Worm (Caenorhabditis elegans) whole organism, young adult: ENCODE results near the gene ida-1.

Experiments
- B0336.3 ChIP-seq: fragments of 200-800 bp; sonication (Bioruptor generic); IDR thresholded peaks from 2 replicates; pipeline ENCODE4 v1.3.6; 2022; ENCODE audit warnings: missing genetic modification characterization, missing compliant biosample characterization
- C17E4.6 ChIP-seq: fragments of 200-800 bp; sonication (Bioruptor generic); IDR thresholded peaks from 2 replicates; pipeline ENCODE4 v1.3.6; 2022; ENCODE audit warnings: missing genetic modification reagents, missing genetic modification characterization, missing compliant biosample characterization
- D2030.7 ChIP-seq: fragments of 200-800 bp; sonication (Bioruptor generic); IDR thresholded peaks from 2 replicates; pipeline ENCODE4 v1.3.6; 2022; ENCODE audit warnings: missing genetic modification reagents, missing genetic modification characterization, missing compliant biosample characterization
- F10E7.11 ChIP-seq: sonication (generic microtip); optimal IDR thresholded peaks from 2 replicates; lab custom pipeline; 2017; ENCODE audit warnings: mild to moderate bottlenecking, missing genetic modification characterization, moderate library complexity, missing compliant biosample characterization
- F33H1.4 ChIP-seq: fragments of 200-800 bp; sonication (Bioruptor generic); IDR thresholded peaks from 2 replicates; pipeline ENCODE4 v1.3.6; 2022; ENCODE audit warnings: missing genetic modification reagents, missing genetic modification characterization, missing compliant biosample characterization
- F49E8.2 ChIP-seq: sonication (generic microtip); optimal IDR thresholded peaks from 3 replicates; lab custom pipeline; 2017; ENCODE audit warnings: missing genetic modification characterization, mild to moderate bottlenecking, missing compliant biosample characterization, antibody characterized with exemption, moderate library complexity; ENCODE audit not compliant: insufficient read depth
- F55B11.4 ChIP-seq: sonication (generic microtip); optimal IDR thresholded peaks from 2 replicates; lab custom pipeline; 2016; ENCODE audit warnings: missing compliant biosample characterization, missing genetic modification characterization, borderline replicate concordance; ENCODE audit not compliant: insufficient read depth
- F57A8.1 ChIP-seq: fragments of 200-800 bp; sonication (Bioruptor generic); optimal IDR thresholded peaks from 2 replicates; lab custom pipeline; 2018; ENCODE audit warnings: mild to moderate bottlenecking, missing genetic modification characterization, moderate library complexity, missing compliant biosample characterization
- Y53F4B.3 ChIP-seq: fragments of 200-800 bp; sonication (Bioruptor generic); IDR thresholded peaks from 2 replicates; pipeline ENCODE4 v1.3.6; 2022; ENCODE audit warnings: missing genetic modification reagents, missing genetic modification characterization, missing compliant biosample characterization
- Y53G8AR.9 ChIP-seq: fragments of 200-800 bp; sonication (Bioruptor generic); conservative IDR thresholded peaks from 2 replicates; pipeline ENCODE4 v1.3.6; 2022; ENCODE audit warnings: missing genetic modification reagents, missing genetic modification characterization, missing compliant biosample characterization
- Y95B8A.8 ChIP-seq: fragments of 200-800 bp; sonication (Bioruptor generic); IDR thresholded peaks from 2 replicates; pipeline ENCODE4 v1.3.6; 2022; ENCODE audit warnings: missing genetic modification reagents, missing genetic modification characterization, missing compliant biosample characterization
- akir-1 ChIP-seq: fragments of 200-800 bp; sonication (Bioruptor generic); optimal IDR thresholded peaks from 2 replicates; lab custom pipeline; 2018; ENCODE audit warnings: mild to moderate bottlenecking, missing genetic modification characterization, moderate library complexity, missing compliant biosample characterization
- bed-1 ChIP-seq: fragments of 200-800 bp; sonication (Bioruptor generic); IDR thresholded peaks from 2 replicates; pipeline ENCODE4 v1.3.6; 2022; ENCODE audit warnings: missing genetic modification reagents, missing genetic modification characterization, missing compliant biosample characterization
- ccch-3 ChIP-seq: fragments of 200-800 bp; sonication (Bioruptor generic); optimal IDR thresholded peaks from 2 replicates; lab custom pipeline; 2018; ENCODE audit warnings: mild to moderate bottlenecking, missing genetic modification characterization, missing compliant biosample characterization
- ceh-100 ChIP-seq: fragments of 200-800 bp; sonication (Bioruptor generic); IDR thresholded peaks from 2 replicates; pipeline ENCODE4 v1.3.6; 2022; ENCODE audit warnings: missing genetic modification reagents, missing genetic modification characterization, missing compliant biosample characterization
- ceh-40 ChIP-seq: fragments of 200-800 bp; sonication (Bioruptor generic); IDR thresholded peaks from 2 replicates; pipeline ENCODE4 v1.3.6; 2022; ENCODE audit warnings: missing genetic modification characterization, missing compliant biosample characterization
- ceh-58 ChIP-seq: fragments of 200-800 bp; sonication (Bioruptor generic); IDR thresholded peaks from 2 replicates; pipeline ENCODE4 v1.3.6; 2022; ENCODE audit warnings: missing genetic modification characterization, missing compliant biosample characterization
- ceh-79 ChIP-seq: sonication (generic microtip); optimal IDR thresholded peaks from 2 replicates; lab custom pipeline; 2017; ENCODE audit warnings: mild to moderate bottlenecking, missing genetic modification characterization, missing compliant biosample characterization
- ceh-91 ChIP-seq: fragments of 200-800 bp; sonication (Bioruptor generic); IDR thresholded peaks from 2 replicates; pipeline ENCODE4 v1.3.6; 2022; ENCODE audit warnings: missing genetic modification reagents, missing genetic modification characterization, missing compliant biosample characterization
- dox-1 ChIP-seq: fragments of 200-800 bp; sonication (Bioruptor generic); IDR thresholded peaks from 2 replicates; pipeline ENCODE4 v1.3.6; 2022; ENCODE audit warnings: missing genetic modification reagents, missing genetic modification characterization, missing compliant biosample characterization
- efl-1 ChIP-seq: fragments of 150-350 bp; optimal IDR thresholded peaks from 2 replicates; lab custom pipeline; 2014; ENCODE audit warnings: missing biosample characterization, missing genetic modification reagents, missing genetic modification characterization
- ets-4 ChIP-seq: fragments of 200-800 bp; sonication (Bioruptor generic); optimal IDR thresholded peaks from 2 replicates; lab custom pipeline; 2018; ENCODE audit warnings: mild to moderate bottlenecking, missing genetic modification characterization, missing compliant biosample characterization
- gei-17 ChIP-seq: fragments of 200-800 bp; sonication (Bioruptor generic); optimal IDR thresholded peaks from 2 replicates; lab custom pipeline; 2018; ENCODE audit warnings: mild to moderate bottlenecking, missing genetic modification characterization, missing compliant biosample characterization
- him-1 ChIP-seq: sonication (generic microtip); optimal IDR thresholded peaks from 2 replicates; lab custom pipeline; 2016; ENCODE audit warnings: missing genotype, missing genetic modification reagents, missing genetic modification characterization, missing compliant biosample characterization
- hmg-20 ChIP-seq: fragments of 200-800 bp; sonication (Bioruptor generic); IDR thresholded peaks from 2 replicates; pipeline ENCODE4 v1.3.6; 2022; ENCODE audit warnings: missing genetic modification reagents, missing genetic modification characterization, missing compliant biosample characterization
- hrde-1 ChIP-seq: sonication (generic microtip); optimal IDR thresholded peaks from 2 replicates; lab custom pipeline; 2016; ENCODE audit warnings: missing genetic modification characterization, mild to moderate bottlenecking, missing compliant biosample characterization, moderate library complexity, missing genotype, missing genetic modification reagents, borderline replicate concordance
- lir-1 ChIP-seq: fragments of 200-800 bp; sonication (Bioruptor generic); conservative IDR thresholded peaks from 2 replicates; pipeline ENCODE4 v1.3.6; 2022; ENCODE audit warnings: missing genetic modification reagents, missing genetic modification characterization, missing compliant biosample characterization
- lsl-1 ChIP-seq: fragments of 200-800 bp; sonication (Bioruptor generic); optimal IDR thresholded peaks from 2 replicates; lab custom pipeline; 2018; ENCODE audit warnings: mild to moderate bottlenecking, missing genetic modification characterization, moderate library complexity, missing compliant biosample characterization
- lsy-27 ChIP-seq: sonication (generic microtip); optimal IDR thresholded peaks from 2 replicates; lab custom pipeline; 2017; ENCODE audit warnings: missing genetic modification characterization, mild to moderate bottlenecking, missing compliant biosample characterization, antibody characterized with exemption, missing genotype, borderline replicate concordance; ENCODE audit not compliant: insufficient read depth
- madf-10 ChIP-seq: sonication (generic microtip); optimal IDR thresholded peaks from 2 replicates; lab custom pipeline; 2016; ENCODE audit warnings: mild to moderate bottlenecking, missing genetic modification characterization, missing compliant biosample characterization
- mcd-1 ChIP-seq: fragments of 200-800 bp; sonication (Bioruptor generic); IDR thresholded peaks from 2 replicates; pipeline ENCODE4 v1.3.6; 2022; ENCODE audit warnings: missing genetic modification reagents, missing genetic modification characterization, missing compliant biosample characterization
- mes-4 ChIP-seq: sonication (generic microtip); optimal IDR thresholded peaks from 2 replicates; lab custom pipeline; 2016; ENCODE audit warnings: missing genotype, missing genetic modification characterization, missing compliant biosample characterization
- mxl-1 ChIP-seq: sonication (generic microtip); optimal IDR thresholded peaks from 2 replicates; lab custom pipeline; 2016; ENCODE audit warnings: missing genetic modification characterization, missing compliant biosample characterization
- nfya-2 ChIP-seq: fragments of 200-800 bp; sonication (Bioruptor generic); IDR thresholded peaks from 2 replicates; pipeline ENCODE4 v1.3.6; 2022; ENCODE audit warnings: missing genetic modification reagents, missing genetic modification characterization, missing compliant biosample characterization
- nhr-80 ChIP-seq: sonication (generic microtip); optimal IDR thresholded peaks from 2 replicates; lab custom pipeline; 2016; ENCODE audit warnings: missing genetic modification characterization, missing compliant biosample characterization
- nhr-90 ChIP-seq: sonication (generic microtip); optimal IDR thresholded peaks from 2 replicates; lab custom pipeline; 2016; ENCODE audit warnings: missing genotype, mild to moderate bottlenecking, missing genetic modification characterization, missing compliant biosample characterization
- rec-8 ChIP-seq, 2 experiments: sonication (generic microtip); optimal IDR thresholded peaks; 2 replicates each; lab custom pipeline; 2016; ENCODE audit warnings: mild to moderate bottlenecking in 2 of 2, missing genetic modification characterization in 2 of 2, missing genetic modification reagents in 2 of 2, missing genotype in 2 of 2, missing biosample characterization in 1 of 2, missing compliant biosample characterization in 1 of 2, moderate library complexity in 1 of 2
- repo-1 ChIP-seq: sonication (generic microtip); optimal IDR thresholded peaks from 2 replicates; lab custom pipeline; 2017; ENCODE audit warnings: mild to moderate bottlenecking, missing genetic modification characterization, missing compliant biosample characterization
- rpc-1 ChIP-seq, 2 experiments: fragments of 150-350 bp in 1 of 2; sonication (generic microtip) in 1 of 2; optimal IDR thresholded peaks; 2 replicates each; lab custom pipeline; 2014 to 2018; ENCODE audit warnings: missing biosample characterization in 1 of 2, missing genetic modification characterization in 1 of 2, missing genetic modification reagents in 1 of 2, missing genotype in 1 of 2
- sea-2 ChIP-seq: fragments of 200-800 bp; sonication (Bioruptor generic); IDR thresholded peaks from 2 replicates; pipeline ENCODE4 v1.3.6; 2022; ENCODE audit warnings: missing genetic modification characterization, missing compliant biosample characterization
- snpc-1.1 ChIP-seq: sonication (generic microtip); optimal IDR thresholded peaks from 2 replicates; lab custom pipeline; 2017; ENCODE audit warnings: missing genetic modification characterization, mild to moderate bottlenecking, missing compliant biosample characterization, antibody characterized with exemption, moderate library complexity, missing genotype, missing genetic modification reagents; ENCODE audit not compliant: insufficient read depth
- snpc-1.3 ChIP-seq: sonication (generic microtip); optimal IDR thresholded peaks from 2 replicates; lab custom pipeline; 2017; ENCODE audit warnings: missing genetic modification characterization, mild to moderate bottlenecking, missing compliant biosample characterization, antibody characterized with exemption, moderate library complexity, missing genotype, missing genetic modification reagents; ENCODE audit not compliant: insufficient read depth
- tbx-9 ChIP-seq: sonication (generic microtip); optimal IDR thresholded peaks from 2 replicates; lab custom pipeline; 2016; ENCODE audit warnings: borderline replicate concordance, missing genetic modification characterization, inconsistent platforms, missing compliant biosample characterization
- tlf-1 ChIP-seq: fragments of 200-800 bp; sonication (Bioruptor generic); optimal IDR thresholded peaks from 2 replicates; lab custom pipeline; 2018; ENCODE audit warnings: mild to moderate bottlenecking, missing genetic modification characterization, missing compliant biosample characterization
- unc-130 ChIP-seq: sonication (generic microtip); optimal IDR thresholded peaks from 2 replicates; lab custom pipeline; 2016; ENCODE audit warnings: missing genetic modification reagents, missing genetic modification characterization, missing compliant biosample characterization
- xnd-1 ChIP-seq: sonication (generic microtip); optimal IDR thresholded peaks from 2 replicates; lab custom pipeline; 2016; ENCODE audit warnings: missing genotype, missing genetic modification reagents, missing genetic modification characterization, missing compliant biosample characterization
- ztf-18 ChIP-seq: sonication (generic microtip); optimal IDR thresholded peaks from 2 replicates; lab custom pipeline; 2016; ENCODE audit warnings: missing genotype, mild to moderate bottlenecking, missing genetic modification characterization, missing compliant biosample characterization

Gene ida-1

DNA sequence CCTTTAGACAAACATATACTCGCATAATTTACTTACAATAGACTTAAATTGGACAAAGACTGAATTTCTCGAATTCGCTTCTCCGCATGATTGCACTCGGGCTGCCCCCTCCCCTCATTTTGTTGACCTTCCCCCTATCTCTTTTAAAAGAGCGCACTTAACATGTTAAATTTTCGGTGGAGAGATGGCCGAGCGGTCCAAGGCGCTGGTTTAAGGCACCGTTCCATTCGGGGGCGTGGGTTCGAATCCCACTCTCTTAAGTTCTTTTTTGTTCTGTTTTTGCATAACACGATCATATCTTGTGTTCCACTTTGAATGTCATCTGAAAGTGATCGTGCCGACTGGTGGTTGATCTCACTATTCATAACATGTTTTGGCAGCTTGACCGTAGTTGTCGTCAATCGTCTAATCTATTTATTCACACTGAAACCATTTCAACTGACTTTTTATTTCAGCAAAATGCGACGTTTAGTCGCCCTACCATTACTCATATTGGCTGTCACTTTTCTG is 14.4 kb downstream of the ida-1 start, which contains the start of gene cutl-23 (continued):
- no peak for TF ChIP-seq tbx-9 (tag; lab: Kevin White, UChicago)
- TF ChIP-seq lsl-1 (GFP tag; lab: Kevin White, UChicago): peak; percentile 15
- no peak for TF ChIP-seq ceh-100
- TF ChIP-seq rec-8 (tag; optimal IDR thresholded peaks at IDR 0.05; lab: Kevin White, UChicago): peak; percentile 55 to 71
- peak; percentile 89 for TF ChIP-seq rpc-1 (optimal IDR thresholded peaks at IDR 0.05; lab: Kevin White, UChicago)
- peak; percentile 88 for TF ChIP-seq rpc-1 (tag; optimal IDR thresholded peaks at IDR 0.05; lab: Kevin White, UChicago)
- TF ChIP-seq ceh-40: no peak
- no peak for TF ChIP-seq F57A8.1 (GFP tag; lab: Kevin White, UChicago)
- TF ChIP-seq tlf-1 (GFP tag; lab: Kevin White, UChicago): no peak
- no peak for TF ChIP-seq sea-2 (GFP tag; lab: Robert Waterston, UW)
- TF ChIP-seq mcd-1: 0 out of 2 replicates have a peak, but pooled peaks have one; percentile 19
- no peak for TF ChIP-seq xnd-1 (tag; lab: Kevin White, UChicago)
- TF ChIP-seq ceh-91 (GFP tag; lab: Robert Waterston, UW): no peak
- TF ChIP-seq F33H1.4: peak; percentile 28; the same call in 1 of the 2 replicates
- no peak for TF ChIP-seq ceh-79 (tag; lab: Kevin White, UChicago)
- no peak for TF ChIP-seq repo-1 (tag; lab: Kevin White, UChicago)
- TF ChIP-seq akir-1 (GFP tag; lab: Kevin White, UChicago): no peak
- no peak for TF ChIP-seq B0336.3 (GFP tag; lab: Robert Waterston, UW)
- no peak for TF ChIP-seq hmg-20 (GFP tag; lab: Robert Waterston, UW)
- no peak for TF ChIP-seq C17E4.6 (GFP tag; lab: Robert Waterston, UW)
- TF ChIP-seq nfya-2 (GFP tag; lab: Robert Waterston, UW): no peak
- no peak for TF ChIP-seq ets-4 (GFP tag; lab: Kevin White, UChicago)
- TF ChIP-seq nhr-80: no peak
- TF ChIP-seq nhr-90: peak; percentile 73
- TF ChIP-seq ccch-3 (GFP tag; lab: Kevin White, UChicago): no peak
- TF ChIP-seq bed-1: no peak
- no peak for TF ChIP-seq gei-17 (GFP tag; lab: Kevin White, UChicago)
- peak; percentile 41 for TF ChIP-seq mxl-1 (tag; lab: Kevin White, UChicago)
- peak; percentile 77 for TF ChIP-seq ztf-18 (tag; lab: Kevin White, UChicago)
- TF ChIP-seq Y95B8A.8 (GFP tag; lab: Robert Waterston, UW): no peak
- TF ChIP-seq unc-130: peak; percentile 34
- TF ChIP-seq mes-4 (tag; lab: Kevin White, UChicago): peak; percentile 1
- TF ChIP-seq F10E7.11 (tag; lab: Kevin White, UChicago): no peak
- no peak for TF ChIP-seq lir-1 (GFP tag; lab: Robert Waterston, UW)
- no peak for TF ChIP-seq lsy-27
- TF ChIP-seq hrde-1 (tag; lab: Kevin White, UChicago): peak; percentile 42
- no peak for TF ChIP-seq F49E8.2
- TF ChIP-seq snpc-1.3: peak; percentile 73
- no peak for TF ChIP-seq efl-1 (GFP tag; lab: Kevin White, UChicago)
- TF ChIP-seq ceh-58 (GFP tag; lab: Robert Waterston, UW): no peak
- no peak for TF ChIP-seq Y53G8AR.9 (GFP tag; lab: Robert Waterston, UW)
- TF ChIP-seq madf-10 (tag; lab: Kevin White, UChicago): peak; percentile 50
- TF ChIP-seq Y53F4B.3 (GFP tag; lab: Robert Waterston, UW): no peak
- no peak for TF ChIP-seq F55B11.4 (tag; lab: Kevin White, UChicago)
- peak; percentile 64; the same call in 1 of the 2 replicates for TF ChIP-seq dox-1 (GFP tag; lab: Robert Waterston, UW)
- TF ChIP-seq D2030.7 (GFP tag; lab: Robert Waterston, UW): peak; percentile 44; the same call in 1 of the 2 replicates
- TF ChIP-seq snpc-1.1: no peak
- peak; percentile 94 for TF ChIP-seq him-1
